Fruit fly (Drosophila melanogaster) whole organism: ENCODE results near the gene bcn92.

Source experiments
- CG8478 ChIP-seq: fragments of >200 bp; optimal IDR thresholded peaks from 2 replicates; lab custom pipeline; 2018; ENCODE audit warnings: inconsistent platforms
- EcR ChIP-seq, 2 experiments: fragments of >200 bp; optimal IDR thresholded peaks; 2 replicates each; lab custom pipeline; 2017; ENCODE audit warnings: missing biosample characterization in 2 of 2, missing genetic modification characterization in 2 of 2, missing genetic modification reagents in 2 of 2
- usp ChIP-seq: fragments of >200 bp; optimal IDR thresholded peaks from 2 replicates; lab custom pipeline; 2017; ENCODE audit warnings: missing biosample characterization, missing genetic modification characterization, mixed read lengths

DNA sequence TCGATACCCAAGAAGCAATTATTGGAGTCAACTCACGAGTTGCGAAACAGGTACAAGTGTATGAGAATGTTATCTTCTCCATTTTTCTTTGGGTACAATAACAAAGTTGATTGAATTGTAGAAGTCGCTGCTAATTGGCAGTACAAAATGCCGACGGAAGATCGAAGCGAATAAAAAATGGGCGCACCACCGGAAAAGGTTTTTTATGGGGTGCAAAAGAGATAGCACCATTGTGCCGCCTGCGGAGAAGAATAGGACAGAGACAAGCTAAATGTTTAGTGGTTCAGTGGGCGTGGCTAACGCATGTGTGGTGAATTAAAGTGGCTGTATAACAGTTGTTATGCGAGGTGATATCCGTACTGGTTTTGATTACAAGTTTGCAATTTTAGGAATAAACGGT lies 9.0 kb downstream of the bcn92 start:
- TF ChIP-seq CG8478 (lab: Kevin White, UChicago): peak; percentile 39
- TF ChIP-seq usp: no peak
- no peak for TF ChIP-seq EcR (GFP tag; optimal IDR thresholded peaks at IDR 0.05; lab: Kevin White, UChicago)
